Worm (Caenorhabditis elegans) whole organism, early embryonic: ENCODE data around the gene rfp-1.

Experiments
- B0310.2 ChIP-seq: sonication (generic microtip); optimal IDR thresholded peaks from 2 replicates; lab custom pipeline; 2016; ENCODE audit warnings: mild to moderate bottlenecking, missing genetic modification characterization, missing compliant biosample characterization
- F13C5.2 ChIP-seq: sonication (generic microtip); optimal IDR thresholded peaks from 2 replicates; lab custom pipeline; 2017; ENCODE audit warnings: mild to moderate bottlenecking, missing genetic modification characterization, inconsistent platforms, missing compliant biosample characterization
- scrt-1 ChIP-seq: fragments of 200-800 bp; sonication (Bioruptor generic); IDR thresholded peaks from 2 replicates; pipeline ENCODE4 v1.3.6; 2022; ENCODE audit warnings: missing genetic modification characterization, missing compliant biosample characterization

DNA sequence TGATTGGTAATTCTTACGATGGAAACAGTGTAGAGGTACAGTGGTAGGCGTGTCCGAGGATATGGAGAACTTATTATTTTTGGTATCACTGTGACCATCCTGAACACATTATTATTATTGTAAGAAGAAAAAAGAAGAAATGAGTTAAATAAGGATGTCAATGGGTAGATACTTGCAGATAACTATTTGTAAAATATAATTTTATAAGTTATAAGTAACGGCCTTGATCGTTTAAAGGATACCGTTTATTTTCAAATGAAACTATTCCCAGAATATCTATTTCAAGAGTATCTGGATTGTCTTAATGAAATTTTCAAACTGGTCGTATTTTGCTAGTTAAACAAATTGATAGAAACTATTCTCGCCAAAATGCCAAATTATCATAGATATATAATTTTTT lies 38.2 kb upstream of the rfp-1 start, which contains the start of gene F10E9.10:
- no peak for TF ChIP-seq scrt-1 (GFP tag; lab: Robert Waterston, UW)
- no peak for TF ChIP-seq F13C5.2 (tag; lab: Kevin White, UChicago)
- no peak for TF ChIP-seq B0310.2
